Fruit fly (Drosophila melanogaster): ENCODE data around the gene ninaA.
A peak's percentile ranks its signal among the peaks of the same experiment; 100 is the strongest.

ninaA gene

DNA sequence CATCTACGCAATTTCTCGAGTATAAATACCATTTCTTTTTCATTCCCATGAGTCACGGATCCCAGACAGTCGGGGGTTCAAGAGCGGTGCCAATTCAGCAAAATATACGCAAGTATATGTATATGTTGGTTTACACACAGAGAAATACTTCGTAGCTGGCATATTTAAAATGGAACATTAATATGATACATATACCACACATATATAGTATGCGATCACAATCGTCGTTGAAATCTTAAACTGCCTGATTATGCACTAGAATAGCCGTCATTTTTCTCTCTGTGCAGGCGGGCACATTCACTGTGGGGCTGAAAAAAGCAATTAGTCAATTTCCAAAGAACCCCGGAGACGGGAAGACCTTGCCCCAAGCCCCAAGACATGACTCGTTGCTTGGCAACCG lies 35.4 kb upstream of the ninaA start (continued):
- TF ChIP-seq Blimp-1 (GFP tag; optimal IDR thresholded peaks at IDR 0.05) = peak; percentile 73
- peak; percentile 95 for TF ChIP-seq nom (GFP tag; optimal IDR thresholded peaks at IDR 0.05)
- peak; percentile 43 for TF ChIP-seq trh (GFP tag; optimal IDR thresholded peaks at IDR 0.05)
- peak; percentile 75 for TF ChIP-seq vfl (GFP tag; optimal IDR thresholded peaks at IDR 0.05)
- no peak for TF ChIP-seq Sry-β (GFP tag; optimal IDR thresholded peaks at IDR 0.05)
- no peak for TF ChIP-seq Dll (GFP tag; IDR thresholded peaks at IDR 0.05; ENCODE audit: partially characterized antibody)
- TF ChIP-seq luna (GFP tag; optimal IDR thresholded peaks at IDR 0.05) = no peak
- TF ChIP-seq CG8765 (GFP tag; IDR thresholded peaks at IDR 0.05) = peak; percentile 73
- no peak for TF ChIP-seq grn (GFP tag; optimal IDR thresholded peaks at IDR 0.05)
- peak; percentile 86 for TF ChIP-seq rib (GFP tag; IDR thresholded peaks at IDR 0.05)
- TF ChIP-seq Rfx (GFP tag; IDR thresholded peaks at IDR 0.05) = peak; percentile 94
- TF ChIP-seq croc (GFP tag; conservative IDR thresholded peaks at IDR 0.05) = peak; percentile 23; the same call in 2 of the 3 replicates
- TF ChIP-seq zf30C (GFP tag; optimal IDR thresholded peaks at IDR 0.05) = peak; percentile 40
- peak; percentile 58 for TF ChIP-seq CG13424 (tag; optimal IDR thresholded peaks at IDR 0.05)
- TF ChIP-seq Dip3 (GFP tag; optimal IDR thresholded peaks at IDR 0.05) = peak; percentile 83
- TF ChIP-seq CG3163 (GFP tag; optimal IDR thresholded peaks at IDR 0.05) = no peak
- TF ChIP-seq lilli (GFP tag; optimal IDR thresholded peaks at IDR 0.05) = peak; percentile 82
- peak; percentile 89 for TF ChIP-seq vvl (GFP tag; IDR thresholded peaks at IDR 0.05)
- peak; percentile 77 for TF ChIP-seq CG32772 (GFP tag; IDR thresholded peaks at IDR 0.05)
- peak; percentile 75 for TF ChIP-seq bcd (GFP tag; optimal IDR thresholded peaks at IDR 0.05)
- TF ChIP-seq bab2 (GFP tag; optimal IDR thresholded peaks at IDR 0.05) = peak; percentile 35
- peak; percentile 69 for TF ChIP-seq CG4424 (GFP tag; optimal IDR thresholded peaks at IDR 0.05)
- TF ChIP-seq CG2875 (GFP tag; optimal IDR thresholded peaks at IDR 0.05) = peak; percentile 58
- no peak for TF ChIP-seq CG33557 (GFP tag; optimal IDR thresholded peaks at IDR 0.05)
- TF ChIP-seq tap (tag; optimal IDR thresholded peaks at IDR 0.05) = peak; percentile 36
- no peak for TF ChIP-seq CG1832 (GFP tag; optimal IDR thresholded peaks at IDR 0.05)
- peak; percentile 72 for TF ChIP-seq cwo (GFP tag; optimal IDR thresholded peaks at IDR 0.05)
- TF ChIP-seq gt (GFP tag; IDR thresholded peaks at IDR 0.05) = peak; percentile 77
- no peak for TF ChIP-seq pzg (GFP tag; optimal IDR thresholded peaks at IDR 0.05)
- no peak for TF ChIP-seq Hr39 (optimal IDR thresholded peaks at IDR 0.05)
- no peak for TF ChIP-seq D19A (tag; optimal IDR thresholded peaks at IDR 0.05)
- TF ChIP-seq row (GFP tag; IDR thresholded peaks at IDR 0.05) = peak; percentile 85
- TF ChIP-seq CG13894 (tag; optimal IDR thresholded peaks at IDR 0.05) = peak; percentile 73
- no peak for TF ChIP-seq p53 (GFP tag; optimal IDR thresholded peaks at IDR 0.05)
- TF ChIP-seq CG30020 (tag; optimal IDR thresholded peaks at IDR 0.05) = no peak
- peak; percentile 69 for TF ChIP-seq CG12659 (GFP tag; optimal IDR thresholded peaks at IDR 0.05)
- TF ChIP-seq Dref (GFP tag; IDR thresholded peaks at IDR 0.05) = 0 out of 2 replicates have a peak, but pooled peaks have one; percentile 21
- TF ChIP-seq ara (GFP tag; IDR thresholded peaks at IDR 0.05) = peak; percentile 74
- no peak for TF ChIP-seq kni (GFP tag; optimal IDR thresholded peaks at IDR 0.05)
- peak; percentile 15 for TF ChIP-seq CG6683 (GFP tag; optimal IDR thresholded peaks at IDR 0.05)
- no peak for TF ChIP-seq Kr (GFP tag; optimal IDR thresholded peaks at IDR 0.05)
- peak; percentile 13 for TF ChIP-seq Six4 (GFP tag; optimal IDR thresholded peaks at IDR 0.05)
- no peak for TF ChIP-seq pita (GFP tag; optimal IDR thresholded peaks at IDR 0.05)
- TF ChIP-seq CG10274 (GFP tag; optimal IDR thresholded peaks at IDR 0.05) = peak; percentile 55
- TF ChIP-seq Ets97D (GFP tag; optimal IDR thresholded peaks at IDR 0.05) = peak; percentile 14
- TF ChIP-seq salm (tag; optimal IDR thresholded peaks at IDR 0.05) = no peak
- TF ChIP-seq CG18619 (GFP tag; optimal IDR thresholded peaks at IDR 0.05) = peak; percentile 54
- no peak; the same call in 1 of the 2 replicates for TF ChIP-seq GATAe (GFP tag; conservative IDR thresholded peaks at IDR 0.05)
- no peak for TF ChIP-seq bbx (GFP tag; IDR thresholded peaks at IDR 0.05; ENCODE audit: partially characterized antibody)
- no peak for TF ChIP-seq HLH4C (GFP tag; IDR thresholded peaks at IDR 0.05; ENCODE audit: partially characterized antibody)
- TF ChIP-seq CG2678 (tag; optimal IDR thresholded peaks at IDR 0.05) = peak; percentile 83

Data from whole organism, embryonic.